Worm (Caenorhabditis elegans) whole organism, late embryonic: ENCODE results near the gene T21C9.9.

Source experiments
- Y22D7AL.16 ChIP-seq: sonication (generic microtip); optimal IDR thresholded peaks from 2 replicates; lab custom pipeline; 2016; ENCODE audit warnings: missing genetic modification characterization, missing compliant biosample characterization
- ama-1 ChIP-seq: fragments of 150-350 bp; optimal IDR thresholded peaks from 2 replicates; lab custom pipeline; 2014
- ceh-18 ChIP-seq: sonication (generic microtip); optimal IDR thresholded peaks from 2 replicates; lab custom pipeline; 2016; ENCODE audit warnings: missing genetic modification characterization, missing compliant biosample characterization
- ceh-30 ChIP-seq: fragments of 150-350 bp; optimal IDR thresholded peaks from 2 replicates; lab custom pipeline; 2014; ENCODE audit warnings: missing biosample characterization, missing genetic modification characterization
- ceh-31 ChIP-seq: sonication (generic microtip); optimal IDR thresholded peaks from 2 replicates; lab custom pipeline; 2016; ENCODE audit warnings: missing genetic modification characterization, missing compliant biosample characterization
- ceh-6 ChIP-seq: fragments of 200-800 bp; sonication (Bioruptor generic); optimal IDR thresholded peaks from 2 replicates; lab custom pipeline; 2018; ENCODE audit warnings: mild to moderate bottlenecking, missing genetic modification characterization, missing compliant biosample characterization
- ceh-9 ChIP-seq: sonication (generic microtip); optimal IDR thresholded peaks from 2 replicates; lab custom pipeline; 2016; ENCODE audit warnings: mild to moderate bottlenecking, missing genetic modification characterization, inconsistent platforms, missing compliant biosample characterization
- hlh-15 ChIP-seq: sonication (generic microtip); optimal IDR thresholded peaks from 2 replicates; lab custom pipeline; 2016; ENCODE audit warnings: missing genetic modification characterization, missing compliant biosample characterization
- sox-4 ChIP-seq: sonication (generic microtip); optimal IDR thresholded peaks from 2 replicates; lab custom pipeline; 2017; ENCODE audit warnings: mild to moderate bottlenecking, missing genetic modification characterization, inconsistent platforms, missing compliant biosample characterization

DNA sequence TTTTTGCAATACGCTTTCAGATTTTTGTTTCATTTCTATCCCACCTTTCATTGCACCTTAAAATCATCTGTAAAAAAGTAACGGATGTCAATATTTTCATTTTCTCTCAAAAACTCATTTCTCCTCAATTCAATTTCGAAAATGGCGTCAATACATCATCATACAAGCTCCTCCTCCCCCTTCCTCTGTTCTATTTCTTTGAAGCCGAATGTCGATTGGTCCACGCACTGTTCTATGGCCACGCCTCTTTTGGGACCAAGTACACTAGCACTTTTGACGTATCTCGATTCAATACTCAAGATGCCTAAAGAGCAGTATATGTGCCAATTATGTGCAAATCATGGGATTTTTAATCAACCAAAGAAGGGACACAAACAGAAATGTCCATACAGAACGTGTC lies 40.4 kb upstream of the T21C9.9 start, which contains the start of gene mab-23:
- TF ChIP-seq ceh-6 (GFP tag; lab: Kevin White, UChicago): no peak
- TF ChIP-seq ama-1: no peak
- TF ChIP-seq hlh-15 (tag; lab: Kevin White, UChicago): no peak
- TF ChIP-seq sox-4 (tag; lab: Kevin White, UChicago): no peak
- TF ChIP-seq ceh-31: no peak
- no peak for TF ChIP-seq ceh-9 (tag; lab: Kevin White, UChicago)
- no peak for TF ChIP-seq ceh-18 (tag; lab: Kevin White, UChicago)
- TF ChIP-seq Y22D7AL.16 (tag; lab: Kevin White, UChicago): no peak
- no peak for TF ChIP-seq ceh-30 (tag; lab: Kevin White, UChicago)
